Worm (Caenorhabditis elegans): ENCODE results near the gene Y82E9BR.6.

The Y82E9BR.6 gene

DNA sequence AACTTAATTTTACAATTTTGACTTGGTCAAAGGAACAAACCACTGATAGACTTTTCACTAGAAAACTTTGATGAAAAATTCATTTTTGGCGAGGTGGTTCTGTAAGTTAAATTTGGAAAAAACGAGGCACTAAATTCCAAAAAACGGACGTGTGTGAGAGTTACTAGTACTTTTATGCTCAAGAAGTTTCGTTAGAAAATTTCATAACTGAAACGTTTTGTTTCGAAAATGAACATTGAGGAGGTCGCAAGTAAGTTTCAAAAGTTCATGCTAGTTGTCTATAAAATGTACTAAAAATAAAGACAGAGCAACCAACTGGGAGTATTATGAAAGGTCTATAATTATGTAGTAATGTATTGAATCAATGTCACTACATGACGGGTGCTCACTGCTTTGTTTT is 10.7 kb downstream of the Y82E9BR.6 start, which contains the start of gene pals-17:
TSS of gene pals-17 (minus strand) at position 101 of the 400 bp plus-strand sequence.
- TF ChIP-seq M03D4.4 (tag; optimal IDR thresholded peaks at IDR 0.05): no peak
- TF ChIP-seq lsy-2 (tag; optimal IDR thresholded peaks at IDR 0.05): no peak
- no peak for TF ChIP-seq ztf-11 (tag; optimal IDR thresholded peaks at IDR 0.05)
- no peak for TF ChIP-seq zip-8 (tag; optimal IDR thresholded peaks at IDR 0.05)
- no peak for TF ChIP-seq hlh-1 (tag; optimal IDR thresholded peaks at IDR 0.05)
- TF ChIP-seq nhr-12 (tag; optimal IDR thresholded peaks at IDR 0.05): no peak

DNA sequence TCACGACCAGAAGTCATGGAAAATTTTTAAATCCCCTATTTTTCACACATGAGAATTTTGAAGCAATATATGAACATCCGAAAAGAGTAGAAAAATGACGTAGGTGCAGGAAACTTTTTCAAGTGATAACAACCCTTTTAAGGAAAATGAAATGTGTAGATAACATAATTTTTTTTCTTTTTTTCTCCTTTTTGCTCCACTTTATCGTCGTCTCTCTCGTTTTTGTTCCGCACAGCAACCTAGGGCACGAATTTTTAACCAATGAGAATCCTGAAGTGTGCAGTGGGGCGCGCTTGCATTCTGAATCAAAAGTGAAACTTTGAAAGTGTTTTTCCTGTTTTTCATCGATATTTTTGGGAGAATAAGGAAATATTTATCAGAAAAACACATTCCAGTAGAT is 11.7 kb downstream of the Y82E9BR.6 start:
- TF ChIP-seq ceh-39 (tag; optimal IDR thresholded peaks at IDR 0.05): no peak

DNA sequence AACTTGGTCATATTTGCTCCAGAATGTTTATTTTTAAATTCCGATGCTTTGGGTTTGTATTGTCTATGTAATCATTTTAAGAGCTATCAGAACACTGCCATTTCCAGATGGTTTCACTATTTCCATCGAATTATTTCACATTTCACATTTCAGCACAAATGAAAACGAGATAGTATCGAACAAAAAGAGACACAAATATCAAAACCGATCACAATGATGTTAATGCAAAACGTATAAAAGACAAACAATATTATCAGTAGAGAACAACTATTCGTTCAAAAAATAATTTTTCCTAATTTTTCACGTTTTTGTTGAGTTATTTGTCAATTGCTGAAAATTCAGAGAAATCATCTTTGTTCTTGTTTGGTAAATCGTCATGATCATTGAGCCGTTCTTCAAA is 14.3 kb downstream of the Y82E9BR.6 start:
- no peak for TF ChIP-seq unc-39 (tag; optimal IDR thresholded peaks at IDR 0.05)
- no peak for TF ChIP-seq nhr-76 (tag; optimal IDR thresholded peaks at IDR 0.05)
- TF ChIP-seq ztf-11 (tag; optimal IDR thresholded peaks at IDR 0.05): no peak
- TF ChIP-seq blmp-1 (tag; optimal IDR thresholded peaks at IDR 0.05): no peak
- no peak for TF ChIP-seq mab-5 (tag; optimal IDR thresholded peaks at IDR 0.05)
- TF ChIP-seq nhr-237 (tag; optimal IDR thresholded peaks at IDR 0.05): no peak
- no peak for TF ChIP-seq ceh-83 (GFP tag; optimal IDR thresholded peaks at IDR 0.05)
- TF ChIP-seq ceh-39 (tag; optimal IDR thresholded peaks at IDR 0.05): no peak

DNA sequence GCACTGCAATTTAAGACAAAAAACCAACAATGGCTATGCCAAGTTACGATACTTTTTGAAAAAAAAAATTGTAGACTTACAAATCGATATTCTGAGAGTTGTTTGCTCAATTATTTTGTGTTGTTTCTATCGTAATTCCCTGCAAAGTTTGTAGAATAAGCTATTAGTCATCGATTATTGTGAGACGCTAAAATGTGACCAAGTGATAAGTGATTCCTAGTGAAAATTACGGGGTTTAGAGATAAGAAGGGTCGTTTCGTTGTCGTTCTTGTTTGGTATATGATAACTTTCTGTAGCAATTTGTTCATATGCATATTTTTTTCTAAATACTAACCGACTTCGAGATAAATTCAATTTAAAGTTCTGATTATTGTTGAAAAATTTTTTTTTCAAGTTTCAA is 17.2 kb downstream of the Y82E9BR.6 start:
- TF ChIP-seq nhr-2 (tag; optimal IDR thresholded peaks at IDR 0.05): no peak
- no peak for TF ChIP-seq bed-3 (GFP tag; optimal IDR thresholded peaks at IDR 0.05)
- no peak for TF ChIP-seq mep-1 (tag; optimal IDR thresholded peaks at IDR 0.05)
- TF ChIP-seq ceh-39 (tag; optimal IDR thresholded peaks at IDR 0.05): no peak
- no peak for TF ChIP-seq zip-8 (tag; optimal IDR thresholded peaks at IDR 0.05)
- no peak for TF ChIP-seq ham-2 (GFP tag; optimal IDR thresholded peaks at IDR 0.05)
- no peak for TF ChIP-seq sptf-1 (tag; optimal IDR thresholded peaks at IDR 0.05)
- no peak for TF ChIP-seq unc-62 (GFP tag; optimal IDR thresholded peaks at IDR 0.05)
- no peak for TF ChIP-seq hlh-1 (tag; optimal IDR thresholded peaks at IDR 0.05)
- no peak for TF ChIP-seq unc-39 (tag; optimal IDR thresholded peaks at IDR 0.05)
- no peak for TF ChIP-seq elt-3 (tag; optimal IDR thresholded peaks at IDR 0.05)

DNA sequence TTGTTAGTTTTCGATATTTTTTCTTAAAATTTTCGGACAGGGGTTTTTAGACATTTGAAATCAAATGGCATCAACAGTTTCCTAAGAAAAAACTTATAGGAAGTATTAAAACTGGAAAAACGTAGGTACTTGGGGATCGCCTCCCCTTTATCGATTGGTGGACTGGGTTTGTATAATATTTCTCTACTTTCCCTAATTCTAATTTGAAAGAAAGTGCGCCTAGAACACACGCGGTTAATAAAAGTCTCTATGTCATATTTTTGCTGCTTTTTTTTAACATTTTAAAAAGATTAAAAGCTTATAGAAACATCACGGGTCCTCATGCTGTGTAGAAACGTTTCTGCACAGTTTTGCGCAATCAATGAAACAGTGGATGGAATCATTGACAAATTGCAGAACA is 18.6 kb downstream of the Y82E9BR.6 start, which contains the start of gene pals-16:
TSS of gene pals-16 (plus strand) at position 301 of the 400 bp plus-strand sequence.
- no peak for TF ChIP-seq nhr-237 (tag; optimal IDR thresholded peaks at IDR 0.05)
- TF ChIP-seq unc-39 (tag; optimal IDR thresholded peaks at IDR 0.05): no peak
- TF ChIP-seq tbx-8 (GFP tag; optimal IDR thresholded peaks at IDR 0.05): no peak
- TF ChIP-seq mab-5 (tag; optimal IDR thresholded peaks at IDR 0.05): no peak
- TF ChIP-seq nhr-12 (tag; optimal IDR thresholded peaks at IDR 0.05): no peak
- TF ChIP-seq M03D4.4 (tag; optimal IDR thresholded peaks at IDR 0.05): no peak
- no peak for TF ChIP-seq ham-2 (GFP tag; optimal IDR thresholded peaks at IDR 0.05)
- no peak for TF ChIP-seq cnd-1 (tag; optimal IDR thresholded peaks at IDR 0.05)
- TF ChIP-seq ceh-83 (GFP tag; optimal IDR thresholded peaks at IDR 0.05): no peak
- no peak for TF ChIP-seq nhr-76 (tag; optimal IDR thresholded peaks at IDR 0.05)
- TF ChIP-seq lin-32 (GFP tag; optimal IDR thresholded peaks at IDR 0.05): no peak
- no peak for TF ChIP-seq bed-3 (GFP tag; optimal IDR thresholded peaks at IDR 0.05)

DNA sequence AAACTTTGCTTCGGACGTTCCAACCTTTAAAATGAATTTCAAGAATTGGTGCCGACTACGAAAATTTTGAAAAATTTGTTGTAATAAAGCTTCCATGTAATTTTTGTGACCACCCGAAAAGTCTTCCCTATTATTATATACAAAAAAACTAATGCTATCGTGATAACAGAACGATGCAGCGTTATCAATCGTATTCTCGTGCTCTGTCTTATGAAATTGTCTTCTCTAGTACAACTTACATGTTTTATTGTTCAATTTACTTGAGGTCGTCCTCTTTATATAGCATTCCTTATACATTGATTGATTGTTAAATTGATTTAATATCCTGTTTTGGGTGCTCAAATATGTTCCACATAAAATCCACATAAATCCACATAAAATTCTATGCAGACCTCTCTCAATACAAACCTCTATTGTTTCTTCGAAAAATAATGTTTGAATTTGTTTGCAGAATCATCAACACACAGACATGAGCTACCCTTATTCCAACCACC is 20.5 kb downstream of the Y82E9BR.6 start, which contains the start of gene pals-19:
TSS of gene pals-19 (plus strand) at position 444 of the 494 bp plus-strand sequence.
- TF ChIP-seq hlh-1 (tag; optimal IDR thresholded peaks at IDR 0.05) (no peak), ces-1 (GFP tag; optimal IDR thresholded peaks at IDR 0.05) (no peak), unc-120 (tag; optimal IDR thresholded peaks at IDR 0.05; ENCODE audit: poor library complexity, severe bottlenecking) (no peak), unc-39 (tag; optimal IDR thresholded peaks at IDR 0.05) (no peak), blmp-1 (tag; optimal IDR thresholded peaks at IDR 0.05) (no peak)

DNA sequence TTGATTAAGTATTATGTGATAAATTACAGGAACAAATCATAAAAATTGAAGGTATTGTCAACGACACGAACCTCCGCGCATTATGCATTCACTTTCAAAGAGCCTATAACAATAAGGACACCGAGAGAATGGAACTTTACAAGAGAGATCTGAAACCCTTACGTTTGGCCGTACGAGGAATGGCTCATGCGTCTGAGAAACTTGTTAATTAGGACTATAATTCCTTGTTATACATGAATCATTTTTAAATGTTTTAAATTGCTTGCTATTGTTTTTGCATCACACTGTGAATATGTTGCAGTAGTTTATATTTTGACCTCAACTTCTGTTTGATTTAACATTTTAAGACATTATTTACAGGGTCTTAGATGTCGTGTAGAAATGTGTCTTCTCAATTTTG is 22.1 kb downstream of the Y82E9BR.6 start, which contains the start of gene pals-18:
TSS of gene pals-18 (plus strand) at position 301 of the 400 bp plus-strand sequence.
- TF ChIP-seq sptf-1 (tag; optimal IDR thresholded peaks at IDR 0.05) (no peak), flh-1 (GFP tag; optimal IDR thresholded peaks at IDR 0.05) (no peak), unc-62 (GFP tag; optimal IDR thresholded peaks at IDR 0.05) (no peak), cnd-1 (tag; optimal IDR thresholded peaks at IDR 0.05) (no peak), lin-32 (GFP tag; optimal IDR thresholded peaks at IDR 0.05) (no peak), nhr-12 (tag; optimal IDR thresholded peaks at IDR 0.05) (no peak), lin-13 (tag; optimal IDR thresholded peaks at IDR 0.05) (no peak), zip-8 (tag; optimal IDR thresholded peaks at IDR 0.05) (no peak)
